Fruit fly (Drosophila melanogaster): ENCODE measurements around the gene Trf2.
A peak's percentile ranks its signal among the peaks of the same experiment; 100 is the strongest.

Gene Trf2

dm6 chrX:8408971-8409455, at the start of gene Trf2:
TSS of gene Trf2 (plus strand) at chrX:8409272.
- TF ChIP-seq Meics (GFP tag; optimal IDR thresholded peaks at IDR 0.05), result peak; percentile 22
- TF ChIP-seq CG10431 (GFP tag; optimal IDR thresholded peaks at IDR 0.05), result no peak
- TF ChIP-seq ap (GFP tag; IDR thresholded peaks at IDR 0.05), result no peak
- no peak for TF ChIP-seq Rx (GFP tag; IDR thresholded peaks at IDR 0.05)
- TF ChIP-seq Jarid2 (GFP tag; optimal IDR thresholded peaks at IDR 0.05), result peak; percentile 77
- TF ChIP-seq CG13123 (GFP tag; optimal IDR thresholded peaks at IDR 0.05), result no peak
- TF ChIP-seq Side (GFP tag; optimal IDR thresholded peaks at IDR 0.05), result peak; percentile 51
- TF ChIP-seq sc (optimal IDR thresholded peaks at IDR 0.05), result no peak
- TF ChIP-seq sc (GFP tag; optimal IDR thresholded peaks at IDR 0.05), result no peak
- TF ChIP-seq zfh2 (GFP tag; optimal IDR thresholded peaks at IDR 0.05), result no peak
- no peak for TF ChIP-seq hbn (GFP tag; IDR thresholded peaks at IDR 0.05; ENCODE audit: partially characterized antibody)
- no peak for TF ChIP-seq Scr (GFP tag; IDR thresholded peaks at IDR 0.05; ENCODE audit: partially characterized antibody)
- TF ChIP-seq CG9437 (GFP tag; optimal IDR thresholded peaks at IDR 0.05), result no peak
- TF ChIP-seq Gsc (GFP tag; IDR thresholded peaks at IDR 0.05), result no peak
- TF ChIP-seq H2.0 (GFP tag; IDR thresholded peaks at IDR 0.05), result no peak
- TF ChIP-seq scrt (GFP tag; optimal IDR thresholded peaks at IDR 0.05), result no peak
- no peak for TF ChIP-seq CG9876 (GFP tag; optimal IDR thresholded peaks at IDR 0.05)
- TF ChIP-seq tin (GFP tag; optimal IDR thresholded peaks at IDR 0.05), result no peak
- no peak for TF ChIP-seq Hr39 (optimal IDR thresholded peaks at IDR 0.05)
- TF ChIP-seq CG31224 (GFP tag; IDR thresholded peaks at IDR 0.05), result no peak
- no peak for TF ChIP-seq bsh (GFP tag; optimal IDR thresholded peaks at IDR 0.05)
- no peak for TF ChIP-seq HmgD (GFP tag; optimal IDR thresholded peaks at IDR 0.05)
- no peak for TF ChIP-seq CG31441 (GFP tag; IDR thresholded peaks at IDR 0.05)
- no peak for TF ChIP-seq p53 (GFP tag; optimal IDR thresholded peaks at IDR 0.05)
- no peak for TF ChIP-seq C15 (GFP tag; IDR thresholded peaks at IDR 0.05)
- TF ChIP-seq gce (GFP tag; IDR thresholded peaks at IDR 0.05), result no peak
- peak; percentile 31; the same call in 1 of the 2 replicates for TF ChIP-seq CG42726 (GFP tag; IDR thresholded peaks at IDR 0.05; ENCODE audit: partially characterized antibody)
- TF ChIP-seq prd (optimal IDR thresholded peaks at IDR 0.05), result no peak
- 0 out of 3 replicates have a peak, but pooled peaks have one; percentile 16 for TF ChIP-seq prd (GFP tag; IDR thresholded peaks at IDR 0.05)
- peak; percentile 9 for TF ChIP-seq CG17186 (GFP tag; optimal IDR thresholded peaks at IDR 0.05)
- TF ChIP-seq onecut (GFP tag; IDR thresholded peaks at IDR 0.05), result no peak
- no peak for TF ChIP-seq lilli (GFP tag; optimal IDR thresholded peaks at IDR 0.05)
- TF ChIP-seq CG17568 (GFP tag; optimal IDR thresholded peaks at IDR 0.05), result no peak
- TF ChIP-seq chm (GFP tag; IDR thresholded peaks at IDR 0.05), result peak; percentile 89
- no peak for TF ChIP-seq NfI (GFP tag; optimal IDR thresholded peaks at IDR 0.05)
- TF ChIP-seq vvl (GFP tag; IDR thresholded peaks at IDR 0.05), result peak; percentile 59
- peak; percentile 28; the same call in 1 of the 4 replicates for TF ChIP-seq chinmo (GFP tag; IDR thresholded peaks at IDR 0.05; ENCODE audit: partially characterized antibody)
- TF ChIP-seq CTCF (GFP tag; optimal IDR thresholded peaks at IDR 0.05), result peak; percentile 2
- peak; percentile 2 for TF ChIP-seq CG4707 (GFP tag; optimal IDR thresholded peaks at IDR 0.05)
- peak; percentile 31 for TF ChIP-seq Ets97D (GFP tag; optimal IDR thresholded peaks at IDR 0.05)
- TF ChIP-seq fu2 (GFP tag; optimal IDR thresholded peaks at IDR 0.05), result no peak
- no peak for TF ChIP-seq CkIIα-i1 (GFP tag; IDR thresholded peaks at IDR 0.05)
- TF ChIP-seq CG3163 (GFP tag; optimal IDR thresholded peaks at IDR 0.05), result peak; percentile 3
- TF ChIP-seq CG8290 (GFP tag; optimal IDR thresholded peaks at IDR 0.05), result no peak
- TF ChIP-seq CG8290 (tag; optimal IDR thresholded peaks at IDR 0.05), result peak in 1 of 2 experiments; percentile 69
- TF ChIP-seq CG9215 (GFP tag; IDR thresholded peaks at IDR 0.05), result no peak
- no peak for TF ChIP-seq CG16779 (GFP tag; IDR thresholded peaks at IDR 0.05)
- TF ChIP-seq CG6254 (GFP tag; optimal IDR thresholded peaks at IDR 0.05), result no peak
- no peak for TF ChIP-seq vfl (GFP tag; optimal IDR thresholded peaks at IDR 0.05)
- TF ChIP-seq eyg (GFP tag; optimal IDR thresholded peaks at IDR 0.05), result no peak
- TF ChIP-seq Pdp1 (GFP tag; optimal IDR thresholded peaks at IDR 0.05), result peak; percentile 19 to 29
- TF ChIP-seq stc (GFP tag; IDR thresholded peaks at IDR 0.05), result peak; percentile 29; the same call in 1 of the 2 replicates
- TF ChIP-seq CG14710 (tag; optimal IDR thresholded peaks at IDR 0.05), result peak; percentile 29

All from whole organism, embryonic.